Fruit fly (Drosophila melanogaster): ENCODE data around the gene Mtr4.

Gene Mtr4

DNA sequence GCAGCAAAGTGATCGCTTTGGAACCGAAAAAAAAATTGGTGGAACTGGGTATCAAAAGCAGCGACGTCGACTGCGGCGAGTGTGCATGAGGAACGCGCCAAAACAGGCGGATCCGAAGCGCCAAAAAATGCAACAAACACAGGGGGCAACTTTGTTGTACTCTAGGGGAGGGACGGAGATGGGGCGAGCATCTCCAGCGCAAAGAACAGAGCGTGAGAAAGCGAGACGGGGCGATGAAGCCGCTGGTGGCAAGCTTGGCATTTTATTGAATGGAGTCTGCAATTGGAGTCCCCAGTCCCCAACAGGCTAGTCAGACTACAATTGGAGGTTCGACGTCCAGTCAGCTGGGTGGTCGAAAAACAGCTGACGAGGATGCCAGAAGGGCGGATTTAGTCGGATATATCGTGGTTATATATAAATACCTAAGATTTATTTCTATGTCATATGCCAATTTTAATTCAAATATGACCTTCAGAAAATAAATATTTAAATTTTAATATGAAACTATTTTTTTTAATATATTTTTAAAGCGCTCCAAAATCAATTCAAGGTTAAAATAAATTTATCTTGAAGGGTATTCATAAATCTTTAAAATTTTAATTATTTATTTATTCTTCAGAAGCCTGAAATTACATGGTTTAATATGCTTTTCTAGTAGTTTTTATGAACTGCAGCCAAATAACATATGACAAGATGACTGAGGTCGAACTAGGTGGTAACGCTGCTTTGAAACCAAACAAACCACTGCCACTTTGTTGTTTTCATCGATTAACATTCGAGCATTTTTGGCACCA, 5.3 kb upstream of the Mtr4 start (continued):
- TF ChIP-seq tup (GFP tag; optimal IDR thresholded peaks at IDR 0.05) (peak; percentile 39), ase (GFP tag; IDR thresholded peaks at IDR 0.05) (peak; percentile 78; the same call in 2 of the 3 replicates), Myb (GFP tag; optimal IDR thresholded peaks at IDR 0.05) (no peak), ranshi (GFP tag; IDR thresholded peaks at IDR 0.05) (peak; percentile 81; the same call in 1 of the 2 replicates), CG13296 (GFP tag; optimal IDR thresholded peaks at IDR 0.05) (peak; percentile 92), twi (tag; optimal IDR thresholded peaks at IDR 0.05) (peak; percentile 94), Nf-YC (tag; optimal IDR thresholded peaks at IDR 0.05) (peak; percentile 88), PHDP (tag; optimal IDR thresholded peaks at IDR 0.05) (peak; percentile 91), ro (GFP tag; IDR thresholded peaks at IDR 0.05) (no peak; the same call in 1 of the 2 replicates), Eip74EF (GFP tag; optimal IDR thresholded peaks at IDR 0.05) (peak in 1 of 2 experiments; percentile 90), Sin3A (optimal IDR thresholded peaks at IDR 0.05) (no peak), zfh1 (GFP tag; IDR thresholded peaks at IDR 0.05) (peak; percentile 82), CG2678 (tag; optimal IDR thresholded peaks at IDR 0.05) (peak; percentile 97), shn (GFP tag; optimal IDR thresholded peaks at IDR 0.05) (no peak), CG2116 (GFP tag; optimal IDR thresholded peaks at IDR 0.05) (peak; percentile 66), Camta (GFP tag; optimal IDR thresholded peaks at IDR 0.05) (peak; percentile 42), CG30020 (tag; optimal IDR thresholded peaks at IDR 0.05) (peak; percentile 84), Antp (GFP tag; optimal IDR thresholded peaks at IDR 0.05) (peak; percentile 34), eve (GFP tag; optimal IDR thresholded peaks at IDR 0.05) (no peak), CG16863 (GFP tag; optimal IDR thresholded peaks at IDR 0.05) (peak; percentile 43), lmd (GFP tag; IDR thresholded peaks at IDR 0.05) (peak; percentile 89), HmgD (GFP tag; optimal IDR thresholded peaks at IDR 0.05) (no peak), tap (tag; optimal IDR thresholded peaks at IDR 0.05) (peak; percentile 87), chn (GFP tag; optimal IDR thresholded peaks at IDR 0.05) (peak; percentile 17), CG8281 (tag; optimal IDR thresholded peaks at IDR 0.05) (peak; percentile 80), sisA (GFP tag; IDR thresholded peaks at IDR 0.05) (peak; percentile 72), CG10462 (GFP tag; optimal IDR thresholded peaks at IDR 0.05) (peak; percentile 68), B-H2 (GFP tag; optimal IDR thresholded peaks at IDR 0.05) (peak; percentile 84), lilli (GFP tag; optimal IDR thresholded peaks at IDR 0.05) (peak; percentile 58), CG3838 (GFP tag; optimal IDR thresholded peaks at IDR 0.05) (peak; percentile 33), hth (optimal IDR thresholded peaks at IDR 0.05) (no peak), B-H1 (GFP tag; IDR thresholded peaks at IDR 0.05) (peak; percentile 55), gt (GFP tag; IDR thresholded peaks at IDR 0.05) (peak; percentile 66), Hr51 (GFP tag; optimal IDR thresholded peaks at IDR 0.05) (peak in 1 of 2 experiments; percentile 93), CG14667 (GFP tag; IDR thresholded peaks at IDR 0.05) (peak; percentile 73), CG13123 (GFP tag; optimal IDR thresholded peaks at IDR 0.05) (peak; percentile 77), Ssrp (tag; optimal IDR thresholded peaks at IDR 0.05) (peak; percentile 95), zf30C (GFP tag; optimal IDR thresholded peaks at IDR 0.05) (no peak), Taf1 (GFP tag; IDR thresholded peaks at IDR 0.05) (peak; percentile 41; the same call in 1 of the 2 replicates), amos (GFP tag; IDR thresholded peaks at IDR 0.05; ENCODE audit: partially characterized antibody) (no peak), CG11247 (GFP tag; IDR thresholded peaks at IDR 0.05) (peak; percentile 72; the same call in 1 of the 2 replicates), CG10321 (GFP tag; IDR thresholded peaks at IDR 0.05) (no peak), Spps (tag; optimal IDR thresholded peaks at IDR 0.05) (peak; percentile 88), Fer1 (GFP tag; optimal IDR thresholded peaks at IDR 0.05) (peak; percentile 85), CG15269 (tag; optimal IDR thresholded peaks at IDR 0.05) (peak; percentile 94), CG31224 (GFP tag; IDR thresholded peaks at IDR 0.05) (peak; percentile 54), CG11723 (GFP tag; optimal IDR thresholded peaks at IDR 0.05) (peak; percentile 81), CG33557 (GFP tag; optimal IDR thresholded peaks at IDR 0.05) (peak; percentile 98), CG1792 (GFP tag; optimal IDR thresholded peaks at IDR 0.05) (no peak), Lhr (GFP tag; optimal IDR thresholded peaks at IDR 0.05) (peak; percentile 55)
